Worm (Caenorhabditis elegans) whole organism, young adult: ENCODE results near the gene rpac-19.

Source experiments
- B0019.2 ChIP-seq: fragments of 200-800 bp; sonication (Bioruptor generic); conservative IDR thresholded peaks from 2 replicates; pipeline ENCODE4 v1.3.6; 2022; ENCODE audit warnings: missing genetic modification reagents, missing genetic modification characterization, missing compliant biosample characterization
- B0261.1 ChIP-seq: sonication (generic microtip); optimal IDR thresholded peaks from 2 replicates; lab custom pipeline; 2016; ENCODE audit warnings: mild to moderate bottlenecking, missing genetic modification characterization, moderate library complexity, missing compliant biosample characterization
- hmg-1.2 ChIP-seq: fragments of 200-800 bp; sonication (Bioruptor generic); IDR thresholded peaks from 2 replicates; pipeline ENCODE4 v1.3.6; 2022; ENCODE audit warnings: missing genetic modification reagents, missing genetic modification characterization, missing compliant biosample characterization
- lin-40 ChIP-seq: sonication (generic microtip); optimal IDR thresholded peaks from 2 replicates; lab custom pipeline; 2016; ENCODE audit warnings: missing genetic modification characterization, mild to moderate bottlenecking, missing compliant biosample characterization, missing genotype, missing genetic modification reagents
- lsl-1 ChIP-seq: fragments of 200-800 bp; sonication (Bioruptor generic); optimal IDR thresholded peaks from 2 replicates; lab custom pipeline; 2018; ENCODE audit warnings: mild to moderate bottlenecking, missing genetic modification characterization, moderate library complexity, missing compliant biosample characterization
- unc-62 ChIP-seq: fragments of 150-350 bp; optimal IDR thresholded peaks from 2 replicates; lab custom pipeline; 2014; ENCODE audit warnings: missing biosample characterization, missing genetic modification reagents, missing genetic modification characterization
- ztf-26 ChIP-seq: sonication (generic microtip); optimal IDR thresholded peaks from 2 replicates; lab custom pipeline; 2017; ENCODE audit warnings: missing genetic modification characterization, missing compliant biosample characterization

- TF ChIP-seq B0019.2 (GFP tag; lab: Robert Waterston, UW) (no peak), B0261.1 (tag; lab: Kevin White, UChicago) (no peak), lin-40 (tag; lab: Kevin White, UChicago) (no peak), hmg-1.2 (GFP tag; lab: Robert Waterston, UW) (no peak), unc-62 (GFP tag; lab: Kevin White, UChicago) (no peak), lsl-1 (GFP tag; lab: Kevin White, UChicago) (no peak), ztf-26 (tag; lab: Kevin White, UChicago) (no peak)
These were observed 47.4 kb downstream of the rpac-19 start, which contains the start of gene C48B4.3 for ce11 chrIII:9582240-9582639.
